Fruit fly (Drosophila melanogaster) whole organism, embryonic: Measurements from ENCODE around the gene Tnpo.

ENCODE experiments used
- Blimp-1 ChIP-seq: fragments of 200-800 bp; sonication (Bioruptor generic); optimal IDR thresholded peaks from 3 replicates; lab custom pipeline; 2018; ENCODE audit warnings: missing biosample characterization, missing genetic modification characterization, mild to moderate bottlenecking, moderate library complexity, missing genetic modification reagents
- CG10147 ChIP-seq: fragments of 200-800 bp; sonication (Bioruptor generic); optimal IDR thresholded peaks from 2 replicates; lab custom pipeline; 2019; ENCODE audit warnings: missing biosample characterization, mild to moderate bottlenecking, missing genetic modification characterization, moderate library complexity
- CG10209 ChIP-seq: fragments of 200-800 bp; sonication (Bioruptor generic); optimal IDR thresholded peaks from 3 replicates; lab custom pipeline; 2017; ENCODE audit warnings: missing biosample characterization, mild to moderate bottlenecking, missing genetic modification characterization, missing genetic modification reagents
- CG12071 ChIP-seq: fragments of 200-800 bp; sonication (Bioruptor generic); optimal IDR thresholded peaks from 3 replicates; lab custom pipeline; 2018; ENCODE audit warnings: missing biosample characterization, mild to moderate bottlenecking, missing genetic modification characterization
- CG12769 ChIP-seq: fragments of 200-800 bp; sonication (Bioruptor generic); optimal IDR thresholded peaks from 2 replicates; lab custom pipeline; 2019; ENCODE audit warnings: missing biosample characterization, mild to moderate bottlenecking, missing genetic modification characterization, moderate library complexity
- CG13123 ChIP-seq: fragments of 200-800 bp; sonication (Bioruptor generic); optimal IDR thresholded peaks from 2 replicates; lab custom pipeline; 2016; ENCODE audit warnings: missing biosample characterization, missing genetic modification characterization
- CG14050 ChIP-seq: fragments of 200-800 bp; sonication (Bioruptor generic); IDR thresholded peaks from 3 replicates; pipeline ENCODE4 v1.3.6; 2022; ENCODE audit warnings: missing biosample characterization, missing genetic modification characterization
- CG14667 ChIP-seq: fragments of 200-800 bp; sonication (Bioruptor generic); IDR thresholded peaks from 2 replicates; pipeline ENCODE4 v1.3.6; 2022; ENCODE audit warnings: missing biosample characterization, missing genetic modification characterization
- CG15479 ChIP-seq: fragments of 200-800 bp; sonication (Bioruptor generic); optimal IDR thresholded peaks from 3 replicates; lab custom pipeline; 2019; ENCODE audit warnings: missing biosample characterization, mild to moderate bottlenecking, missing genetic modification characterization, moderate library complexity
- CG16813 ChIP-seq: fragments of 200-800 bp; sonication (Bioruptor generic); IDR thresholded peaks from 3 replicates; pipeline ENCODE4 v1.3.6; 2022; ENCODE audit warnings: missing biosample characterization, missing genetic modification characterization; ENCODE audit not compliant: partially characterized antibody
- CG17186 ChIP-seq: fragments of 200-800 bp; sonication (Bioruptor generic); optimal IDR thresholded peaks from 3 replicates; lab custom pipeline; 2017; ENCODE audit warnings: missing biosample characterization, missing genetic modification reagents, missing genetic modification characterization
- CG17829 ChIP-seq: fragments of 200-800 bp; optimal IDR thresholded peaks from 2 replicates; lab custom pipeline; 2019; ENCODE audit warnings: missing biosample characterization, mild to moderate bottlenecking, missing genetic modification characterization, moderate library complexity
- CG17912 ChIP-seq: fragments of 200-800 bp; sonication (Bioruptor generic); optimal IDR thresholded peaks from 2 replicates; lab custom pipeline; 2018; ENCODE audit warnings: missing biosample characterization, mild to moderate bottlenecking, missing genetic modification characterization
- CG33213 ChIP-seq: fragments of 200-800 bp; sonication (Bioruptor generic); optimal IDR thresholded peaks from 3 replicates; lab custom pipeline; 2016; ENCODE audit warnings: missing biosample characterization, missing genetic modification characterization
- CG5245 ChIP-seq: fragments of 200-800 bp; sonication (Bioruptor generic); optimal IDR thresholded peaks from 3 replicates; lab custom pipeline; 2016; ENCODE audit warnings: missing biosample characterization, missing genetic modification characterization
- CG5953 ChIP-seq: fragments of 200-800 bp; sonication (Bioruptor generic); IDR thresholded peaks from 2 replicates; pipeline ENCODE4 v1.3.6; 2022; ENCODE audit warnings: missing biosample characterization, missing genetic modification characterization
- CG6791 ChIP-seq: fragments of 200-800 bp; sonication (Bioruptor generic); IDR thresholded peaks from 3 replicates; pipeline ENCODE4 v1.3.6; 2022; ENCODE audit warnings: missing biosample characterization, missing genetic modification characterization; ENCODE audit not compliant: partially characterized antibody
- CG6813 ChIP-seq: fragments of 200-800 bp; sonication (Bioruptor generic); optimal IDR thresholded peaks from 2 replicates; lab custom pipeline; 2017; ENCODE audit warnings: missing biosample characterization, missing genetic modification characterization, mild to moderate bottlenecking, moderate library complexity, missing genetic modification reagents
- CG7963 ChIP-seq: fragments of 200-800 bp; sonication (Bioruptor generic); IDR thresholded peaks from 3 replicates; pipeline ENCODE4 v1.3.6; 2022; ENCODE audit warnings: missing biosample characterization, missing genetic modification characterization; ENCODE audit not compliant: partially characterized antibody
- CG8281 ChIP-seq: fragments of 200-800 bp; sonication (Bioruptor generic); optimal IDR thresholded peaks from 2 replicates; lab custom pipeline; 2018; ENCODE audit warnings: missing biosample characterization, mild to moderate bottlenecking, missing genetic modification characterization, moderate library complexity
- CG8478 ChIP-seq: fragments of >200 bp; optimal IDR thresholded peaks from 2 replicates; lab custom pipeline; 2018
- CoRest ChIP-seq: fragments of 200-800 bp; sonication (Bioruptor generic); optimal IDR thresholded peaks from 3 replicates; lab custom pipeline; 2018; ENCODE audit warnings: missing biosample characterization, mild to moderate bottlenecking, missing genetic modification characterization, moderate library complexity
- D ChIP-seq, 2 experiments: fragments of 200-800 bp in 1 of 2; fragments of >200 bp in 1 of 2; sonication (Bioruptor generic) in 1 of 2; optimal IDR thresholded peaks; 2 replicates in 1 of 2; 3 replicates in 1 of 2; lab custom pipeline; 2017; ENCODE audit warnings: mild to moderate bottlenecking in 1 of 2, missing biosample characterization in 1 of 2, missing genetic modification characterization in 1 of 2, missing genetic modification reagents in 1 of 2
- Doc2 ChIP-seq: fragments of 200-800 bp; sonication (Bioruptor generic); IDR thresholded peaks from 2 replicates; pipeline ENCODE4 v1.3.6; 2022; ENCODE audit warnings: missing biosample characterization, missing genetic modification characterization
- Doc3 ChIP-seq: fragments of 200-800 bp; sonication (Bioruptor generic); IDR thresholded peaks from 3 replicates; pipeline ENCODE4 v1.3.6; 2022; ENCODE audit warnings: missing biosample characterization, missing genetic modification characterization; ENCODE audit not compliant: partially characterized antibody
- Drgx ChIP-seq: fragments of 200-800 bp; sonication (Bioruptor generic); IDR thresholded peaks from 2 replicates; pipeline ENCODE4 v1.3.6; 2022; ENCODE audit warnings: missing biosample characterization, missing genetic modification characterization
- Kr ChIP-seq: fragments of 200-800 bp; sonication (Bioruptor generic); optimal IDR thresholded peaks from 2 replicates; lab custom pipeline; 2017; ENCODE audit warnings: missing biosample characterization, mild to moderate bottlenecking, missing genetic modification characterization
- NFAT ChIP-seq: fragments of 200-800 bp; sonication (Bioruptor generic); IDR thresholded peaks from 2 replicates; pipeline ENCODE4 v1.3.6; 2022; ENCODE audit warnings: missing biosample characterization, missing genetic modification characterization
- Poxn ChIP-seq: fragments of 200-800 bp; sonication (Bioruptor generic); IDR thresholded peaks from 2 replicates; pipeline ENCODE4 v1.3.6; 2022; ENCODE audit warnings: missing biosample characterization, missing genetic modification characterization
- Ssrp ChIP-seq: fragments of 200-800 bp; sonication (Bioruptor generic); optimal IDR thresholded peaks from 2 replicates; lab custom pipeline; 2018; ENCODE audit warnings: missing biosample characterization, mild to moderate bottlenecking, missing genetic modification characterization, moderate library complexity
- Tbp ChIP-seq: fragments of >200 bp; optimal IDR thresholded peaks from 2 replicates; lab custom pipeline; 2018; ENCODE audit warnings: missing biosample characterization, missing genetic modification characterization
- ase ChIP-seq: fragments of 200-800 bp; sonication (Bioruptor generic); IDR thresholded peaks from 3 replicates; pipeline ENCODE4 v1.3.6; 2022; ENCODE audit warnings: missing biosample characterization, missing genetic modification characterization
- az2 ChIP-seq: fragments of 200-800 bp; sonication (Bioruptor generic); optimal IDR thresholded peaks from 3 replicates; lab custom pipeline; 2016; ENCODE audit warnings: missing biosample characterization, missing genetic modification characterization
- cato ChIP-seq: fragments of 200-800 bp; sonication (Bioruptor generic); optimal IDR thresholded peaks from 2 replicates; lab custom pipeline; 2016; ENCODE audit warnings: missing biosample characterization, missing genetic modification characterization, borderline replicate concordance
- chinmo ChIP-seq: fragments of 200-800 bp; sonication (Bioruptor generic); IDR thresholded peaks from 4 replicates; pipeline ENCODE4 v1.3.6; 2022; ENCODE audit warnings: missing biosample characterization, missing genetic modification characterization; ENCODE audit not compliant: partially characterized antibody
- cwo ChIP-seq: fragments of 200-800 bp; sonication (Bioruptor generic); optimal IDR thresholded peaks from 3 replicates; lab custom pipeline; 2017; ENCODE audit warnings: missing biosample characterization, missing genetic modification characterization, mild to moderate bottlenecking, moderate library complexity, missing genetic modification reagents
- danr ChIP-seq: fragments of 200-800 bp; sonication (Bioruptor generic); IDR thresholded peaks from 2 replicates; pipeline ENCODE4 v1.3.6; 2022; ENCODE audit warnings: missing biosample characterization, missing genetic modification characterization
- fd3F ChIP-seq: fragments of 200-800 bp; sonication (Bioruptor generic); optimal IDR thresholded peaks from 2 replicates; lab custom pipeline; 2018; ENCODE audit warnings: missing biosample characterization, mild to moderate bottlenecking, missing genetic modification characterization, moderate library complexity
- gcm2 ChIP-seq: fragments of 200-800 bp; sonication (Bioruptor generic); optimal IDR thresholded peaks from 2 replicates; lab custom pipeline; 2016; ENCODE audit warnings: missing biosample characterization, missing genetic modification characterization
- hth ChIP-seq: fragments of >200 bp; optimal IDR thresholded peaks from 2 replicates; lab custom pipeline; 2017; ENCODE audit warnings: inconsistent platforms
- klu ChIP-seq: fragments of 200-800 bp; sonication (Bioruptor generic); IDR thresholded peaks from 2 replicates; pipeline ENCODE4 v1.3.6; 2022; ENCODE audit warnings: missing biosample characterization, missing genetic modification characterization
- lmd ChIP-seq: fragments of 200-800 bp; sonication (Bioruptor generic); IDR thresholded peaks from 2 replicates; pipeline ENCODE4 v1.3.6; 2022; ENCODE audit warnings: missing biosample characterization, missing genetic modification characterization
- luna ChIP-seq: fragments of 200-800 bp; sonication (Bioruptor generic); optimal IDR thresholded peaks from 2 replicates; lab custom pipeline; 2016; ENCODE audit warnings: missing biosample characterization, missing genetic modification characterization
- mld ChIP-seq: fragments of 200-800 bp; sonication (Bioruptor generic); IDR thresholded peaks from 3 replicates; pipeline ENCODE4 v1.3.6; 2022; ENCODE audit warnings: missing biosample characterization, missing genetic modification characterization; ENCODE audit not compliant: partially characterized antibody
- pita ChIP-seq: fragments of 200-800 bp; sonication (Bioruptor generic); optimal IDR thresholded peaks from 2 replicates; lab custom pipeline; 2017; ENCODE audit warnings: missing biosample characterization, mild to moderate bottlenecking, missing genetic modification characterization
- sens ChIP-seq: fragments of 200-800 bp; sonication (Bioruptor generic); peaks from one replicate; lab custom pipeline; 2016; ENCODE audit warnings: missing biosample characterization, missing genetic modification characterization
- sim ChIP-seq: fragments of 200-800 bp; sonication (Bioruptor generic); IDR thresholded peaks from 2 replicates; pipeline ENCODE4 v1.3.6; 2022; ENCODE audit warnings: missing biosample characterization, missing genetic modification characterization
- ssp ChIP-seq: fragments of 200-800 bp; sonication (Bioruptor generic); IDR thresholded peaks from 2 replicates; pipeline ENCODE4 v1.3.6; 2022; ENCODE audit warnings: missing biosample characterization, missing genetic modification characterization
- zen ChIP-seq: fragments of 200-800 bp; sonication (Bioruptor generic); optimal IDR thresholded peaks from 3 replicates; lab custom pipeline; 2018; ENCODE audit warnings: missing biosample characterization, mild to moderate bottlenecking, missing genetic modification characterization, moderate library complexity
- zen2 ChIP-seq: fragments of 200-800 bp; sonication (Bioruptor generic); IDR thresholded peaks from 3 replicates; pipeline ENCODE4 v1.3.6; 2022; ENCODE audit warnings: missing biosample characterization, missing genetic modification characterization; ENCODE audit not compliant: partially characterized antibody
- zf30C ChIP-seq: fragments of 200-800 bp; sonication (Bioruptor generic); optimal IDR thresholded peaks from 3 replicates; lab custom pipeline; 2018; ENCODE audit warnings: missing biosample characterization, mild to moderate bottlenecking, missing genetic modification characterization

The Tnpo gene

DNA sequence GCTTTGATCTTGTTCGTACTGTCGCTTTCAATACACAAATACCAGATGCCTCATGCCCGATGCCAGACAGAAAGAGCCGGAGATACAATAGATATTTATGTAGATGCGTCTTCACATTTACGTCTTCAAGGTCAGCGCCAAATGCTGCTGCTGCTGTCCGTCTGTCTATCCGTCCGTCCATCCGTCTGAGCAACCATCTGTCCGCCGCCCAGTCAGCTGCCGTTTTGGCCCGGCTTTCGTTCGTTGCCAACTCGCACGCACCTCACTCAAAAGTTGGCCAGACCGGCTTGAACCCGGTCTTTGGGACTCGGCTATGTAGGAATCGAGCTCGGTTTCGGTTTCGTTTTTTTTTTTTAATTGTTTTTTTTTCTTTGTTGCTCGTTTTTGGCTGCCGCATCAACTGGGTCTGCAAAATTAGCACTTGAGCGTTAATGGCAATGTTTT is 38.3 kb upstream of the Tnpo start (continued):
- no peak for TF ChIP-seq CG12071
- TF ChIP-seq CG33213 (GFP tag; lab: Kevin White, UChicago): no peak
- TF ChIP-seq CG5245: no peak
- no peak for TF ChIP-seq NFAT (GFP tag; lab: Robert Waterston, UW)
- no peak for TF ChIP-seq ssp (GFP tag; lab: Robert Waterston, UW)
- no peak for TF ChIP-seq CG10147 (GFP tag; lab: Kevin White, UChicago)
- no peak for TF ChIP-seq CG6813 (GFP tag; lab: Kevin White, UChicago)
- TF ChIP-seq danr: no peak
- no peak for TF ChIP-seq CG16813 (GFP tag; lab: Robert Waterston, UW)
- no peak for TF ChIP-seq az2 (GFP tag; lab: Kevin White, UChicago)
- TF ChIP-seq D (optimal IDR thresholded peaks at IDR 0.05; lab: Kevin White, UChicago): no peak
- no peak for TF ChIP-seq D (GFP tag; optimal IDR thresholded peaks at IDR 0.05; lab: Kevin White, UChicago)
- peak; percentile 37; the same call in 1 of the 2 replicates for TF ChIP-seq Drgx (GFP tag; lab: Robert Waterston, UW)
- TF ChIP-seq Doc2 (GFP tag; lab: Robert Waterston, UW): no peak
- no peak for TF ChIP-seq lmd
- no peak for TF ChIP-seq cato
- no peak for TF ChIP-seq ase (GFP tag; lab: Robert Waterston, UW)
- TF ChIP-seq sim (GFP tag; lab: Robert Waterston, UW): no peak
- no peak for TF ChIP-seq Tbp
- 0 out of 3 replicates have a peak, but pooled peaks have one; percentile 6 for TF ChIP-seq CG6791
- no peak for TF ChIP-seq CG7963
- TF ChIP-seq mld (GFP tag; lab: Robert Waterston, UW): no peak
- no peak for TF ChIP-seq zen2 (GFP tag; lab: Robert Waterston, UW)
- no peak for TF ChIP-seq CG8478 (lab: Kevin White, UChicago)
- TF ChIP-seq Ssrp (tag; lab: Kevin White, UChicago): no peak
- no peak for TF ChIP-seq sens (GFP tag; lab: Kevin White, UChicago)
- peak; percentile 74 for TF ChIP-seq CG12769
- no peak for TF ChIP-seq CG14667 (GFP tag; lab: Robert Waterston, UW)
- TF ChIP-seq CG14050 (GFP tag; lab: Robert Waterston, UW): no peak
- no peak for TF ChIP-seq fd3F (GFP tag; lab: Kevin White, UChicago)
- no peak for TF ChIP-seq gcm2 (GFP tag; lab: Kevin White, UChicago)
- TF ChIP-seq hth (lab: Kevin White, UChicago): no peak
- no peak for TF ChIP-seq CoRest (tag; lab: Kevin White, UChicago)
- TF ChIP-seq CG17912: no peak
- peak; percentile 86 for TF ChIP-seq Blimp-1 (GFP tag; lab: Kevin White, UChicago)
- TF ChIP-seq Doc3 (GFP tag; lab: Robert Waterston, UW): no peak
- no peak for TF ChIP-seq CG8281
- no peak for TF ChIP-seq pita (GFP tag; lab: Kevin White, UChicago)
- TF ChIP-seq Kr (GFP tag; lab: Kevin White, UChicago): no peak
- TF ChIP-seq zen: no peak
- TF ChIP-seq luna: no peak
- no peak for TF ChIP-seq CG13123
- no peak for TF ChIP-seq CG17186 (GFP tag; lab: Kevin White, UChicago)
- TF ChIP-seq klu (GFP tag; lab: Robert Waterston, UW): no peak
- peak; percentile 98 for TF ChIP-seq chinmo (GFP tag; lab: Robert Waterston, UW)
- TF ChIP-seq CG17829 (tag; lab: Kevin White, UChicago): no peak
- no peak for TF ChIP-seq CG15479
- no peak for TF ChIP-seq zf30C (GFP tag; lab: Kevin White, UChicago)
- peak; percentile 48 for TF ChIP-seq CG10209 (GFP tag; lab: Kevin White, UChicago)
- no peak for TF ChIP-seq CG5953 (GFP tag; lab: Robert Waterston, UW)
- TF ChIP-seq Poxn (GFP tag; lab: Robert Waterston, UW): no peak
- no peak for TF ChIP-seq cwo
